Worm (Caenorhabditis elegans) whole organism, early embryonic: ENCODE measurements around the gene efk-1.

Source experiments
- F13C5.2 ChIP-seq: sonication (generic microtip); optimal IDR thresholded peaks from 2 replicates; lab custom pipeline; 2017; ENCODE audit warnings: mild to moderate bottlenecking, missing genetic modification characterization, inconsistent platforms, missing compliant biosample characterization
- aly-1 ChIP-seq: sonication (generic microtip); optimal IDR thresholded peaks from 2 replicates; lab custom pipeline; 2016; ENCODE audit warnings: missing genetic modification characterization, missing compliant biosample characterization
- ama-1 ChIP-seq: fragments of 150-350 bp; optimal IDR thresholded peaks from 2 replicates; lab custom pipeline; 2014
- ceh-13 ChIP-seq: fragments of 200-800 bp; sonication (Bioruptor generic); optimal IDR thresholded peaks from 2 replicates; lab custom pipeline; 2018; ENCODE audit warnings: mild to moderate bottlenecking, missing genetic modification characterization, missing compliant biosample characterization
- ets-7 ChIP-seq: sonication (generic microtip); optimal IDR thresholded peaks from 2 replicates; lab custom pipeline; 2016; ENCODE audit warnings: missing genotype, missing genetic modification characterization, missing compliant biosample characterization
- hmbx-1 ChIP-seq: sonication (generic microtip); optimal IDR thresholded peaks from 2 replicates; lab custom pipeline; 2016; ENCODE audit warnings: mild to moderate bottlenecking, missing genetic modification characterization, missing compliant biosample characterization
- hmg-4 ChIP-seq: fragments of 200-800 bp; sonication (Bioruptor generic); optimal IDR thresholded peaks from 2 replicates; lab custom pipeline; 2018; ENCODE audit warnings: mild to moderate bottlenecking, missing genetic modification characterization, missing compliant biosample characterization
- hnd-1 ChIP-seq: sonication (generic microtip); optimal IDR thresholded peaks from 2 replicates; lab custom pipeline; 2016; ENCODE audit warnings: missing genetic modification characterization, missing compliant biosample characterization
- pes-1 ChIP-seq: fragments of 200-800 bp; sonication (Bioruptor generic); IDR thresholded peaks from 2 replicates; pipeline ENCODE4 v1.3.6; 2022; ENCODE audit warnings: missing genetic modification reagents, missing genetic modification characterization, missing compliant biosample characterization
- scrt-1 ChIP-seq: fragments of 200-800 bp; sonication (Bioruptor generic); IDR thresholded peaks from 2 replicates; pipeline ENCODE4 v1.3.6; 2022; ENCODE audit warnings: missing genetic modification characterization, missing compliant biosample characterization
- sea-1 ChIP-seq: fragments of 200-800 bp; sonication (Bioruptor generic); conservative IDR thresholded peaks from 2 replicates; pipeline ENCODE4 v1.3.6; 2022; ENCODE audit warnings: missing genetic modification characterization, missing compliant biosample characterization

ce11 chrIII:6215476-6215875 lies 47.1 kb upstream of the efk-1 start, which contains the start of gene C23G10.11:
- TF ChIP-seq scrt-1 (GFP tag; lab: Robert Waterston, UW) (no peak), ama-1 (lab: Kevin White, UChicago) (no peak), hmbx-1 (tag; lab: Kevin White, UChicago) (no peak), ceh-13 (GFP tag; lab: Kevin White, UChicago) (no peak), sea-1 (GFP tag; lab: Robert Waterston, UW) (no peak), ets-7 (tag; lab: Kevin White, UChicago) (no peak), F13C5.2 (tag; lab: Kevin White, UChicago) (no peak), aly-1 (tag; lab: Kevin White, UChicago) (no peak), hmg-4 (GFP tag; lab: Kevin White, UChicago) (no peak), pes-1 (GFP tag; lab: Robert Waterston, UW) (no peak), hnd-1 (tag; lab: Kevin White, UChicago) (no peak)
